Fruit fly (Drosophila melanogaster) S2 (cell line): Measurements from ENCODE around the gene CG14961.

ENCODE experiments used
- CG8478 ChIP-seq: fragments of >200 bp; optimal IDR thresholded peaks from 2 replicates; lab custom pipeline; 2018
- CTCF ChIP-seq, 2 experiments: fragments of >200 bp; optimal IDR thresholded peaks; 2 replicates each; lab custom pipeline; 2018

The CG14961 gene

dm6 chr3L:3329763-3330162 lies at the start of gene CG14961:
Gene CG14961, plus strand, starts transcription at chr3L:3330063.
- TF ChIP-seq CG8478 (lab: Kevin White, UChicago) (no peak), CTCF (optimal IDR thresholded peaks at IDR 0.05; lab: Kevin White, UChicago) (no peak)

- TF ChIP-seq CG8478 (lab: Kevin White, UChicago) (no peak), CTCF (optimal IDR thresholded peaks at IDR 0.05; lab: Kevin White, UChicago) (no peak)
These were observed 46.6 kb upstream of the CG14961 start for dm6 chr3L:3283264-3283663.

- TF ChIP-seq CG8478 (lab: Kevin White, UChicago): no peak
These were observed 45.0 kb upstream of the CG14961 start for dm6 chr3L:3284900-3285299.

dm6 chr3L:3288414-3288813 lies 41.4 kb upstream of the CG14961 start:
- peak; percentile 75 to 90 for TF ChIP-seq CTCF (optimal IDR thresholded peaks at IDR 0.05; lab: Kevin White, UChicago)
- TF ChIP-seq CG8478 (lab: Kevin White, UChicago): no peak

DNA sequence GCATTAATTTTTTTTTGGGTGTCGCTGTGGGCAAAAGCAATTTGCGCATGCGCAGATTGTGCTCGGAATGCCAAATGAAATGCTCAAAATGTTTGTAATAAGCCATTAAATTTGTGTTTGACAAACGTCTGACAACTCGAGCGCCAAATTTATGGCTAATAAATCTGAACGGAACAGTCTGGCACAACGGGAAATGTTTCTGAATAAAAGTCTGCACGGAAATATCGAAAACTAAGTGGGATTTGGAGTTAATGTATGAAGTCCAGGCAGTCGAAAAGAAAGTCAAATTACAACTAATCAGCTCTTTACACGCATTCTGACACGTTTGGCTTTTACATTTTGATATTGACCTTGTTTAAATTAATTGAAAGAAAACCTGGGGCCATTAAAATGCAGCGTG lies 38.7 kb upstream of the CG14961 start, which contains the start of gene CG12009:
Gene CG12009 (plus strand): TSS at position 301 of the 400 bp plus-strand sequence.
- no peak for TF ChIP-seq CTCF (optimal IDR thresholded peaks at IDR 0.05; lab: Kevin White, UChicago)
- no peak for TF ChIP-seq CG8478 (lab: Kevin White, UChicago)

dm6 chr3L:3300345-3300744 lies 29.5 kb upstream of the CG14961 start:
- TF ChIP-seq CG8478 (lab: Kevin White, UChicago): no peak
- TF ChIP-seq CTCF (optimal IDR thresholded peaks at IDR 0.05; lab: Kevin White, UChicago): no peak

DNA sequence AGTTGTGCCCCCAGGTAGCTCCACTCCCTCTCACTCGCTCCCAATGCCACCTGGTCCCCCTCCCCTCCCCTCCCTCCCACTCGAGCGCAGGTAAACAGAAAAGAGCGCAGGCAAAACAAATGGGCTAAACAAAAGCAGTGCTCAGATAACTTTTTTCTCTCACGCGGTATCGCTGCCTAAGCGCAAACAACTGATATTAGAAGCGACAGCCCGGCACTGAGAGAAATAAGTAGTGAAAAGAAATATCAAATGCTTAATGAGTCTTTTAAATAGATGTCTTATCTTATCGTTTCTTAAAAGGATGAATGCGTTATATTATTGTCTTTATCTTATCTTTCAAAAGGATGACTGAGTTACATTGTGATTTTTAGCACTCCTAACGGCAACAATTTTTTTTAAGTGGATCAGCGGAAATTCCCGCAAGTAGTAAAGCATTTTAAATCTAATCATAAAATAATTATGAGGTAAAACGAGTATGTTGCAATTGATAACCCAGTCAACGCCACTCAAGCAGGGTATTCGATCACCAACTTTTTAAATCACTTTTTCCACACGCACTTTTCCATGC lies 28.6 kb upstream of the CG14961 start:
- TF ChIP-seq CTCF (optimal IDR thresholded peaks at IDR 0.05; lab: Kevin White, UChicago) (no peak), CG8478 (lab: Kevin White, UChicago) (no peak)

dm6 chr3L:3303087-3303526 lies 26.8 kb upstream of the CG14961 start, which contains the start of gene CG14968:
Gene CG14968, minus strand, starts transcription at chr3L:3303112.
- TF ChIP-seq CG8478 (lab: Kevin White, UChicago): no peak
- no peak for TF ChIP-seq CTCF (optimal IDR thresholded peaks at IDR 0.05; lab: Kevin White, UChicago)

DNA sequence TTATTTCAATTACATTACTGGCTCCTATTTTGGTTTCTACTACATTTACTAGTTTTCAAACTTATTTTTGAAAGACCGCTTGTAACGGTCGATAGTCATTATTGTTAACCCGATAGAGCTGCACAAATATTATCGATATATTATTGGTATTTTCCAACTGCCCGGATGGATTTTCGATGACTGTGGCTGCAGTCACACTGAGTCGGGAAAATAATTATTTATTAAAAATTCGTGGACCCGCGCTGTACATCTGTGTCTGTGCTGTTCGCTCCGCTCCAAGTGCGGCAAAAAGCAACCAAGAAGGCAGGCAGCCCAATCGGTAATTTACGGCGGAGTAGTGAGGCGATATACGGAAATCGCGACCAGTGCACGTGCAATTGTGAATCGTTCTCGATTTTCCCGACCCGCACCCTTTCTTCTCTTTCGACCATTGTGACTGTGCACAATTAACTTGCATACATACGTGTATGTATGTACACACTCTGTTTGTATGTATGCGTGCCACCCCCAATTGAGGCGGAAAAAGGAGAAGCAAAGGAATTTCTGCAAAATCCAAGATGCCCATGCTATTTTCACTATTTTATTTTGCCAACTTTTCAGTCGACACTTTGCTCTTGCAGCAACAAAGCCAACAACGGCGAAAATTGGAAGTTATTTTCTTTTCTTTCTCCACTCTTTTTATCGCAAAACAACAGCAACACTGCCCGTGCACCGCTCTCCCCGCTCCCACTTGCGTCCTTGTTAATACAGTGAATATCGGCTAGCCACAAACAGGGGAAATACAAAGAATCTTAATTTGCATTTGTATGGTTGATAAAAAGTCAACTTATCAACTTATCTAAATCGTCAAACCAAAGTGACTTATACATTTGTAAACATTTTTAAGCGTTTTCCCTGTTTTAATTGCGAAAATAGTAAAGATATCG lies 26.1 kb upstream of the CG14961 start, which contains the start of gene ZnT63C:
Gene ZnT63C (plus strand): TSS at position 175 of the 926 bp plus-strand sequence.
- no peak for TF ChIP-seq CTCF (optimal IDR thresholded peaks at IDR 0.05; lab: Kevin White, UChicago)
- no peak for TF ChIP-seq CG8478 (lab: Kevin White, UChicago)

DNA sequence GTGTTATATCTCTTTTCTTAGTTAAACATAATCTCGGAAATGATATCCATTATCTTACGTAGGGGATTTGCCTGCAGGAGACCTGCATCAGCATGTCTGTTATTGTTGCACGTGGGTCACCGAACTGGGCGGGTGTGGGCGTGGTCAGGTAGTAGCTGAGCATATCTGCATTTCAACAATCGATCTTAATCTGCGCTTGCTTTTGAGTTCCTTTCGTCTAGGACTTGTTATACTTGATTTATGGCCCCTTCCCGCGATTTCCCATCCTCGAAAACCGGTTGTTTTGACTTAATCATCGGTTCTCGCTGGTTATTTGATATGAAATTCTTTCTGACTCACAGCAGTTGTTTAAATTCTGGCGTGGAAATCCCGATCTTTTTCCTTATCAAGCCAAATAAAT lies 25.1 kb upstream of the CG14961 start:
- no peak for TF ChIP-seq CG8478 (lab: Kevin White, UChicago)

dm6 chr3L:3305430-3305829 lies 24.4 kb upstream of the CG14961 start:
- TF ChIP-seq CG8478 (lab: Kevin White, UChicago) (no peak), CTCF (optimal IDR thresholded peaks at IDR 0.05; lab: Kevin White, UChicago) (no peak)

- no peak for TF ChIP-seq CG8478 (lab: Kevin White, UChicago)
- no peak for TF ChIP-seq CTCF (optimal IDR thresholded peaks at IDR 0.05; lab: Kevin White, UChicago)
These were observed 23.3 kb upstream of the CG14961 start for dm6 chr3L:3306515-3306914.

DNA sequence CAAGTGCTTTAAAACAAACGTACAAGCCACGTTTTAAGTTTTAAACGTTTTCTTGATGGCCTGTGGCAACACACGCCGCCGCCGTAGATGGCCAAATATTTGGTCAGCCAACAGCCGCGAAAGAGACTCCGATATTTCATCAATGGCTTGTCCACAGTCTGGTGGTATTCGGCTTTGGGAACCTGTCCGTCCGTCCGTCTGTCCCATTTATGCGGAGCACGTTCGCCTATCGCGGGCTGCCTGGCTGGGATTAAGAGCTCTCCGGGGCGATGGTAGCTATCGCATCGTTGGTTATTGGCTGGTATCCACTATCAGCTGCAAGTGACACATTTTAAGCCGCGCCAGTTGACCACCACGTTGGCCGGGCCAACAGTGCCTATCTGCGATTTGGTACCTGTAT lies 22.3 kb upstream of the CG14961 start:
- TF ChIP-seq CTCF (optimal IDR thresholded peaks at IDR 0.05; lab: Kevin White, UChicago) (no peak), CG8478 (lab: Kevin White, UChicago) (no peak)

DNA sequence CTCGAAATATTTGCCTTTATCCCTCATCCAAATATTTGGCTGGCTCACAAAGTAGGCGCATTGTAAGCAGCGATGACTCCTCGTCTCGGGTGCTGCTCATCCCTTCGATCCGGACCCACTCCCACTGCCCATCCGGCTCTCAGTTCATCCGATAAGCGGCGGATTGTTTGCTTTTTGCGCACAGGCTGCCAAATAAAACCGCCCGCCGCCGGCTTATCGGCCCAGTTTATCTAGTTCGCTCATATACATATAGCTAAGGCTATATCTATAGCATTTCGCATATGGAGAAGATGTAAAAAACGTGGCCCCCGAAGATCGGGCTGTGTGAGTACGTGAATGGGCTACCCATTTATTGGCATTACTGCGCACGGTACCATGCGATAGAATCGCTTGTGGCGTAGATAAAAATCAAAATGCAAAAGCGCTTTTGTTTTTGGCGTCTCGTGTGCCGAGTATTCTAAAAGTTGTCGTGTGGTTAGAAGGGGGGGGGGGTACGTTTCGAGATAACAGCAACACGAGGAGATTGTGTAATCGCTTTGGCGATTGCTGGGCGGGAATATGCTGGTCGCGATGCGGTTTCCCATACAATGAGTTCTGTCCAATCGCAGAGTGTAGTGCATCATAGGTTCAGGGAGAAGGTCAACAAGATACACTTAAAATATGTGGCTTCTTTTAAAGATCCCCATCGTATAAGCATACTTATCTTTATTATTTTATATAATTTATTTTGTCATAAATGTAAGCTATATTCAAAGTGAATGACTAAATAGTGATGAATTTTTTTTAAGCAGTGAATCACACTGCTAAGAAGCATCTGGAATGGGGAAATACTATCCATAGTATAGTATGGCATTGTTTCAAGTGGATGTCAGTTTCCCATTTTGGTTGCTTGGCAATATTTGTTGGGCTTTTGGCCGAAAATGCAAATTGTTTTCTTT lies 20.9 kb upstream of the CG14961 start:
- TF ChIP-seq CTCF (optimal IDR thresholded peaks at IDR 0.05; lab: Kevin White, UChicago) (no peak), CG8478 (lab: Kevin White, UChicago) (no peak)
